Fruit fly (Drosophila melanogaster) whole organism: ENCODE results near the gene CG16826.

Source experiments
- CG8478 ChIP-seq: fragments of >200 bp; optimal IDR thresholded peaks from 2 replicates; lab custom pipeline; 2018; ENCODE audit warnings: inconsistent platforms
- Dll ChIP-seq: fragments of >200 bp; optimal IDR thresholded peaks from 2 replicates; lab custom pipeline; 2017
- pan ChIP-seq: fragments of >200 bp; optimal IDR thresholded peaks from 2 replicates; lab custom pipeline; 2017
- usp ChIP-seq: fragments of >200 bp; optimal IDR thresholded peaks from 2 replicates; lab custom pipeline; 2017; ENCODE audit warnings: missing biosample characterization, missing genetic modification characterization, mixed read lengths

- TF ChIP-seq Dll, result no peak
- no peak for TF ChIP-seq CG8478 (lab: Kevin White, UChicago)
- TF ChIP-seq usp (GFP tag; lab: Kevin White, UChicago), result no peak
- no peak for TF ChIP-seq pan (lab: Kevin White, UChicago)
Measured at dm6 chr2L:13366109-13366747, 18.7 kb downstream of the CG16826 start, which contains the start of the genes Nnp-1 and Grx3.
